Fruit fly (Drosophila melanogaster) whole organism, embryonic: ENCODE data around the gene CG13021.

Source experiments
- C15 ChIP-seq: fragments of 200-800 bp; sonication (Bioruptor generic); IDR thresholded peaks from 3 replicates; pipeline ENCODE4 v1.3.6; 2022; ENCODE audit warnings: missing biosample characterization, missing genetic modification characterization
- CG10543 ChIP-seq: fragments of 200-800 bp; sonication (Bioruptor generic); optimal IDR thresholded peaks from 3 replicates; lab custom pipeline; 2017; ENCODE audit warnings: missing biosample characterization, mild to moderate bottlenecking, missing genetic modification characterization, moderate library complexity
- CG11085 ChIP-seq: fragments of 200-800 bp; sonication (Bioruptor generic); IDR thresholded peaks from 2 replicates; pipeline ENCODE4 v1.3.6; 2022; ENCODE audit warnings: missing biosample characterization, missing genetic modification characterization
- CG15479 ChIP-seq: fragments of 200-800 bp; sonication (Bioruptor generic); optimal IDR thresholded peaks from 3 replicates; lab custom pipeline; 2019; ENCODE audit warnings: missing biosample characterization, mild to moderate bottlenecking, missing genetic modification characterization, moderate library complexity
- CG15601 ChIP-seq: fragments of 200-800 bp; sonication (Bioruptor generic); optimal IDR thresholded peaks from 3 replicates; lab custom pipeline; 2019; ENCODE audit warnings: missing biosample characterization, mild to moderate bottlenecking, missing genetic modification characterization, moderate library complexity
- CG17802 ChIP-seq: fragments of 200-800 bp; sonication (Bioruptor generic); optimal IDR thresholded peaks from 2 replicates; lab custom pipeline; 2018; ENCODE audit warnings: missing biosample characterization, mild to moderate bottlenecking, missing genetic modification characterization, moderate library complexity
- CG17829 ChIP-seq: fragments of 200-800 bp; optimal IDR thresholded peaks from 2 replicates; lab custom pipeline; 2019; ENCODE audit warnings: missing biosample characterization, mild to moderate bottlenecking, missing genetic modification characterization, moderate library complexity
- CG18619 ChIP-seq: fragments of 200-800 bp; sonication (Bioruptor generic); optimal IDR thresholded peaks from 3 replicates; lab custom pipeline; 2017; ENCODE audit warnings: missing biosample characterization, mild to moderate bottlenecking, missing genetic modification characterization
- CG3163 ChIP-seq: fragments of 200-800 bp; sonication (Bioruptor generic); optimal IDR thresholded peaks from 3 replicates; lab custom pipeline; 2016; ENCODE audit warnings: missing biosample characterization, missing genetic modification characterization
- CG33557 ChIP-seq: fragments of 200-800 bp; sonication (Bioruptor generic); optimal IDR thresholded peaks from 2 replicates; lab custom pipeline; 2019; ENCODE audit warnings: missing biosample characterization, mild to moderate bottlenecking, missing genetic modification characterization, moderate library complexity
- CG3847 ChIP-seq: fragments of 200-800 bp; sonication (Bioruptor generic); IDR thresholded peaks from 2 replicates; pipeline ENCODE4 v1.3.6; 2022; ENCODE audit warnings: missing biosample characterization, missing genetic modification characterization
- CG6654 ChIP-seq: fragments of 200-800 bp; sonication (Bioruptor generic); optimal IDR thresholded peaks from 2 replicates; lab custom pipeline; 2017; ENCODE audit warnings: missing biosample characterization, mild to moderate bottlenecking, missing genetic modification characterization
- CG6813 ChIP-seq: fragments of 200-800 bp; sonication (Bioruptor generic); optimal IDR thresholded peaks from 2 replicates; lab custom pipeline; 2017; ENCODE audit warnings: missing biosample characterization, missing genetic modification characterization, mild to moderate bottlenecking, moderate library complexity, missing genetic modification reagents
- CG6854 ChIP-seq: fragments of 200-800 bp; sonication (Bioruptor generic); optimal IDR thresholded peaks from 3 replicates; lab custom pipeline; 2017; ENCODE audit warnings: missing biosample characterization, mild to moderate bottlenecking, missing genetic modification characterization
- CG9876 ChIP-seq: fragments of 200-800 bp; sonication (Bioruptor generic); optimal IDR thresholded peaks from 2 replicates; lab custom pipeline; 2016; ENCODE audit warnings: missing biosample characterization, missing genetic modification characterization
- CHES-1-like ChIP-seq: fragments of 200-800 bp; sonication (Bioruptor generic); optimal IDR thresholded peaks from 2 replicates; lab custom pipeline; 2016; ENCODE audit warnings: missing biosample characterization, missing genetic modification characterization
- CTCF ChIP-seq: fragments of 200-800 bp; sonication (Bioruptor generic); optimal IDR thresholded peaks from 2 replicates; lab custom pipeline; 2017; ENCODE audit warnings: missing biosample characterization, mild to moderate bottlenecking, missing genetic modification characterization, moderate library complexity
- Chrac-16 ChIP-seq: fragments of 200-800 bp; sonication (Bioruptor generic); optimal IDR thresholded peaks from 3 replicates; lab custom pipeline; 2016; ENCODE audit warnings: missing biosample characterization, missing genetic modification characterization
- Dad ChIP-seq: fragments of 200-800 bp; sonication (Bioruptor generic); optimal IDR thresholded peaks from 3 replicates; lab custom pipeline; 2016; ENCODE audit warnings: missing biosample characterization, missing genetic modification characterization
- Deaf1 ChIP-seq: fragments of 200-800 bp; optimal IDR thresholded peaks from 3 replicates; lab custom pipeline; 2019; ENCODE audit warnings: missing biosample characterization, mild to moderate bottlenecking, missing genetic modification characterization, moderate library complexity
- ERR ChIP-seq: fragments of 200-800 bp; sonication (Bioruptor generic); optimal IDR thresholded peaks from 2 replicates; lab custom pipeline; 2016; ENCODE audit warnings: missing biosample characterization, missing genetic modification characterization
- Fer2 ChIP-seq: fragments of 200-800 bp; sonication (Bioruptor generic); optimal IDR thresholded peaks from 2 replicates; lab custom pipeline; 2018; ENCODE audit warnings: missing biosample characterization, mild to moderate bottlenecking, missing genetic modification characterization, moderate library complexity
- Fer3 ChIP-seq: fragments of 200-800 bp; sonication (Bioruptor generic); optimal IDR thresholded peaks from 2 replicates; lab custom pipeline; 2018; ENCODE audit warnings: missing biosample characterization, mild to moderate bottlenecking, missing genetic modification characterization, moderate library complexity
- Hr39 ChIP-seq: fragments of >200 bp; optimal IDR thresholded peaks from 2 replicates; lab custom pipeline; 2017
- Jarid2 ChIP-seq: fragments of 200-800 bp; sonication (Bioruptor generic); optimal IDR thresholded peaks from 3 replicates; lab custom pipeline; 2017; ENCODE audit warnings: mild to moderate bottlenecking, missing biosample characterization, missing genetic modification reagents, missing genetic modification characterization
- MESR4 ChIP-seq: fragments of 200-800 bp; sonication (Bioruptor generic); optimal IDR thresholded peaks from 2 replicates; lab custom pipeline; 2018; ENCODE audit warnings: missing biosample characterization, mild to moderate bottlenecking, missing genetic modification characterization, moderate library complexity
- Pdp1 ChIP-seq, 2 experiments: fragments of 200-800 bp; sonication (Bioruptor generic); optimal IDR thresholded peaks; 3 replicates each; lab custom pipeline; 2016; ENCODE audit warnings: missing biosample characterization in 2 of 2, missing genetic modification characterization in 2 of 2, mild to moderate bottlenecking in 1 of 2, moderate library complexity in 1 of 2
- Six4 ChIP-seq: fragments of 200-800 bp; sonication (Bioruptor generic); optimal IDR thresholded peaks from 2 replicates; lab custom pipeline; 2016; ENCODE audit warnings: missing biosample characterization, missing genetic modification characterization
- Trl ChIP-seq, 3 experiments: fragments of >200 bp in 2 of 3; fragments of 200-800 bp in 1 of 3; sonication (Bioruptor generic) in 1 of 3; optimal IDR thresholded peaks; 2 replicates in 1 of 3; 3 replicates in 2 of 3; lab custom pipeline; 2016 to 2017; ENCODE audit warnings: missing biosample characterization in 1 of 3, missing genetic modification characterization in 1 of 3
- al ChIP-seq: fragments of 200-800 bp; sonication (Bioruptor generic); IDR thresholded peaks from 2 replicates; pipeline ENCODE4 v1.3.6; 2022; ENCODE audit warnings: missing biosample characterization, missing genetic modification characterization
- amos ChIP-seq: fragments of 200-800 bp; sonication (Bioruptor generic); IDR thresholded peaks from 2 replicates; pipeline ENCODE4 v1.3.6; 2022; ENCODE audit warnings: missing biosample characterization, missing genetic modification characterization; ENCODE audit not compliant: partially characterized antibody
- az2 ChIP-seq: fragments of 200-800 bp; sonication (Bioruptor generic); optimal IDR thresholded peaks from 3 replicates; lab custom pipeline; 2016; ENCODE audit warnings: missing biosample characterization, missing genetic modification characterization
- bbx ChIP-seq: fragments of 200-800 bp; sonication (Bioruptor generic); IDR thresholded peaks from 2 replicates; pipeline ENCODE4 v1.3.6; 2022; ENCODE audit warnings: missing biosample characterization, missing genetic modification characterization; ENCODE audit not compliant: partially characterized antibody
- chm ChIP-seq: fragments of 200-800 bp; sonication (Bioruptor generic); IDR thresholded peaks from 2 replicates; pipeline ENCODE4 v1.3.6; 2022; ENCODE audit warnings: missing biosample characterization, missing genetic modification characterization
- cwo ChIP-seq: fragments of 200-800 bp; sonication (Bioruptor generic); optimal IDR thresholded peaks from 3 replicates; lab custom pipeline; 2017; ENCODE audit warnings: missing biosample characterization, missing genetic modification characterization, mild to moderate bottlenecking, moderate library complexity, missing genetic modification reagents
- dysf ChIP-seq: fragments of 200-800 bp; sonication (Bioruptor generic); IDR thresholded peaks from 3 replicates; pipeline ENCODE4 v1.3.6; 2022; ENCODE audit warnings: missing biosample characterization, missing genetic modification characterization
- eve ChIP-seq, 2 experiments: fragments of >200 bp; optimal IDR thresholded peaks; 2 replicates each; lab custom pipeline; 2017; ENCODE audit warnings: missing biosample characterization in 2 of 2, missing genetic modification characterization in 2 of 2
- exex ChIP-seq: fragments of 200-800 bp; sonication (Bioruptor generic); optimal IDR thresholded peaks from 4 replicates; lab custom pipeline; 2018; ENCODE audit warnings: missing biosample characterization, mild to moderate bottlenecking, missing genetic modification characterization, moderate library complexity
- fd102C ChIP-seq: fragments of 200-800 bp; sonication (Bioruptor generic); optimal IDR thresholded peaks from 2 replicates; lab custom pipeline; 2018; ENCODE audit warnings: missing biosample characterization, mild to moderate bottlenecking, missing genetic modification characterization, moderate library complexity
- fd64A ChIP-seq: fragments of 200-800 bp; sonication (Bioruptor generic); optimal IDR thresholded peaks from 3 replicates; lab custom pipeline; 2018; ENCODE audit warnings: missing biosample characterization, mild to moderate bottlenecking, missing genetic modification characterization
- hbn ChIP-seq: fragments of 200-800 bp; sonication (Bioruptor generic); IDR thresholded peaks from 2 replicates; pipeline ENCODE4 v1.3.6; 2022; ENCODE audit warnings: missing biosample characterization, missing genetic modification characterization; ENCODE audit not compliant: partially characterized antibody
- her ChIP-seq: fragments of 200-800 bp; sonication (Bioruptor generic); optimal IDR thresholded peaks from 2 replicates; lab custom pipeline; 2016; ENCODE audit warnings: missing biosample characterization, missing genetic modification characterization
- insv ChIP-seq, 2 experiments: fragments of 200-800 bp; sonication (Bioruptor generic); optimal IDR thresholded peaks; 3 replicates each; lab custom pipeline; 2016 to 2018; ENCODE audit warnings: missing biosample characterization in 2 of 2, missing genetic modification characterization in 2 of 2
- knrl ChIP-seq: fragments of 200-800 bp; sonication (Bioruptor generic); IDR thresholded peaks from 3 replicates; pipeline ENCODE4 v1.3.6; 2022; ENCODE audit warnings: missing biosample characterization, missing genetic modification characterization; ENCODE audit not compliant: partially characterized antibody
- lilli ChIP-seq: fragments of 200-800 bp; sonication (Bioruptor generic); optimal IDR thresholded peaks from 3 replicates; lab custom pipeline; 2016; ENCODE audit warnings: missing biosample characterization, missing genetic modification characterization
- lov ChIP-seq, 2 experiments: fragments of 200-800 bp in 1 of 2; fragments of >200 bp in 1 of 2; sonication (Bioruptor generic) in 1 of 2; IDR thresholded peaks in 1 of 2; optimal IDR thresholded peaks in 1 of 2; 2 replicates in 1 of 2; 3 replicates in 1 of 2; pipeline versions ENCODE4 v1.3.6 to Lab custom; 2017 to 2022; ENCODE audit warnings: missing biosample characterization in 1 of 2, missing genetic modification characterization in 1 of 2
- phol ChIP-seq: fragments of 200-800 bp; sonication (Bioruptor generic); optimal IDR thresholded peaks from 3 replicates; lab custom pipeline; 2018; ENCODE audit warnings: missing biosample characterization, mild to moderate bottlenecking, missing genetic modification characterization, moderate library complexity
- run ChIP-seq: fragments of 200-800 bp; sonication (Bioruptor generic); optimal IDR thresholded peaks from 3 replicates; lab custom pipeline; 2018; ENCODE audit warnings: missing biosample characterization, mild to moderate bottlenecking, missing genetic modification characterization
- sna ChIP-seq: fragments of 200-800 bp; sonication (Bioruptor generic); IDR thresholded peaks from 2 replicates; pipeline ENCODE4 v1.3.6; 2022; ENCODE audit warnings: missing biosample characterization, missing genetic modification characterization; ENCODE audit not compliant: partially characterized antibody
- wdn ChIP-seq: fragments of 200-800 bp; sonication (Bioruptor generic); IDR thresholded peaks from 2 replicates; pipeline ENCODE4 v1.3.6; 2022; ENCODE audit warnings: missing biosample characterization, missing genetic modification characterization
- zen2 ChIP-seq: fragments of 200-800 bp; sonication (Bioruptor generic); IDR thresholded peaks from 3 replicates; pipeline ENCODE4 v1.3.6; 2022; ENCODE audit warnings: missing biosample characterization, missing genetic modification characterization; ENCODE audit not compliant: partially characterized antibody

Gene CG13021

dm6 chrX:3476009-3476408, 38.1 kb upstream of the CG13021 start (continued):
- TF ChIP-seq bbx = no peak
- TF ChIP-seq CG33557 (GFP tag; lab: Kevin White, UChicago) = no peak
- no peak for TF ChIP-seq amos (GFP tag; lab: Robert Waterston, UW)
- TF ChIP-seq ERR = no peak
- no peak for TF ChIP-seq wdn (GFP tag; lab: Robert Waterston, UW)
- no peak for TF ChIP-seq C15 (GFP tag; lab: Robert Waterston, UW)
- no peak for TF ChIP-seq CG10543
- no peak for TF ChIP-seq lov (optimal IDR thresholded peaks at IDR 0.05; lab: Kevin White, UChicago)
- no peak for TF ChIP-seq lov (GFP tag; IDR thresholded peaks at IDR 0.05; lab: Robert Waterston, UW)
- TF ChIP-seq Hr39 (lab: Kevin White, UChicago) = no peak
- TF ChIP-seq run (tag; lab: Kevin White, UChicago) = no peak
- TF ChIP-seq MESR4 (GFP tag; lab: Kevin White, UChicago) = no peak
- TF ChIP-seq knrl (GFP tag; lab: Robert Waterston, UW) = no peak
- TF ChIP-seq her = no peak
- TF ChIP-seq chm (GFP tag; lab: Robert Waterston, UW) = no peak
- TF ChIP-seq CG18619 (GFP tag; lab: Kevin White, UChicago) = no peak
- TF ChIP-seq CG17829 (tag; lab: Kevin White, UChicago) = peak; percentile 32
- TF ChIP-seq phol = peak; percentile 62
- TF ChIP-seq Chrac-16 = peak; percentile 31
- TF ChIP-seq CG15479 (GFP tag; lab: Kevin White, UChicago) = no peak
- TF ChIP-seq hbn (GFP tag; lab: Robert Waterston, UW) = no peak
- TF ChIP-seq Deaf1 (tag; lab: Kevin White, UChicago) = no peak
- no peak for TF ChIP-seq CG17802 (tag; lab: Kevin White, UChicago)
- no peak for TF ChIP-seq CG6654 (GFP tag; lab: Kevin White, UChicago)
- no peak for TF ChIP-seq zen2 (GFP tag; lab: Robert Waterston, UW)
- TF ChIP-seq CG3163 (GFP tag; lab: Kevin White, UChicago) = no peak
- no peak for TF ChIP-seq eve (GFP tag; optimal IDR thresholded peaks at IDR 0.05; lab: Kevin White, UChicago)
- no peak for TF ChIP-seq sna
- TF ChIP-seq CTCF (GFP tag; lab: Kevin White, UChicago) = no peak
- no peak for TF ChIP-seq CHES-1-like
- no peak for TF ChIP-seq CG3847 (GFP tag; lab: Robert Waterston, UW)
- no peak for TF ChIP-seq fd102C (GFP tag; lab: Kevin White, UChicago)
- TF ChIP-seq CG6854 = no peak
- TF ChIP-seq CG11085 = no peak
- peak; percentile 56 for TF ChIP-seq az2 (GFP tag; lab: Kevin White, UChicago)
- no peak for TF ChIP-seq Trl (optimal IDR thresholded peaks at IDR 0.05; lab: Kevin White, UChicago)
- TF ChIP-seq Trl (GFP tag; optimal IDR thresholded peaks at IDR 0.05; lab: Kevin White, UChicago) = no peak
- TF ChIP-seq cwo (GFP tag; lab: Kevin White, UChicago) = no peak
- no peak for TF ChIP-seq CG9876 (GFP tag; lab: Kevin White, UChicago)
- TF ChIP-seq Fer3 (tag; lab: Kevin White, UChicago) = peak; percentile 8
- TF ChIP-seq Dad = no peak
- TF ChIP-seq fd64A (GFP tag; lab: Kevin White, UChicago) = no peak
- TF ChIP-seq dysf (GFP tag; lab: Robert Waterston, UW) = no peak
- TF ChIP-seq insv (GFP tag; optimal IDR thresholded peaks at IDR 0.05; lab: Kevin White, UChicago) = no peak
- no peak for TF ChIP-seq Six4 (GFP tag; lab: Kevin White, UChicago)
- no peak for TF ChIP-seq al (GFP tag; lab: Robert Waterston, UW)
- no peak for TF ChIP-seq exex (tag; lab: Kevin White, UChicago)
- TF ChIP-seq CG6813 = no peak
- no peak for TF ChIP-seq Fer2 (tag; lab: Kevin White, UChicago)
- TF ChIP-seq Pdp1 (GFP tag; optimal IDR thresholded peaks at IDR 0.05; lab: Kevin White, UChicago) = peak; percentile 18 to 36
- no peak for TF ChIP-seq Jarid2 (GFP tag; lab: Kevin White, UChicago)
- TF ChIP-seq lilli = peak; percentile 28
- no peak for TF ChIP-seq CG15601 (tag; lab: Kevin White, UChicago)
